Worm (Caenorhabditis elegans): ENCODE results near the gene col-125.
"Not testable (repeated sequence)": the region's sequence is repeated elsewhere in the genome, so short reads cannot be mapped to it uniquely, and the experiment has no call there.

The col-125 gene

ce11 chrIV:11248031-11248631 is 22.8 kb downstream of the col-125 start, which contains the start of gene C05C12.4:
Gene C05C12.4, minus strand, starts transcription at chrIV:11248081.
- TF ChIP-seq aha-1 (tag) (peak; percentile 13), nhr-11 (tag; optimal IDR thresholded peaks at IDR 0.05) (no peak), rbr-2 (tag; optimal IDR thresholded peaks at IDR 0.05) (no peak), pqm-1 (tag; optimal IDR thresholded peaks at IDR 0.05) (peak; percentile 57), php-3 (GFP tag; IDR thresholded peaks at IDR 0.05) (peak; percentile 46; the same call in 1 of the 2 replicates), lsy-2 (tag; optimal IDR thresholded peaks at IDR 0.05) (no peak), mdt-29 (GFP tag; IDR thresholded peaks at IDR 0.05) (no peak), nhr-77 (tag; optimal IDR thresholded peaks at IDR 0.05) (peak; percentile 20), lin-29 (GFP tag; IDR thresholded peaks at IDR 0.05) (no peak), ces-1 (GFP tag; optimal IDR thresholded peaks at IDR 0.05) (no peak), fos-1 (tag; optimal IDR thresholded peaks at IDR 0.05) (no peak), nhr-28 (tag; optimal IDR thresholded peaks at IDR 0.05) (peak; percentile 71), hif-1 (tag; optimal IDR thresholded peaks at IDR 0.05) (no peak), dve-1 (tag; optimal IDR thresholded peaks at IDR 0.05; ENCODE audit: insufficient read depth) (peak; percentile 51), hlh-30 (tag; optimal IDR thresholded peaks at IDR 0.05; ENCODE audit: insufficient read depth) (peak; percentile 30), daf-16 (GFP tag; optimal IDR thresholded peaks at IDR 0.05) (no peak), daf-16 (tag; optimal IDR thresholded peaks at IDR 0.05) (peak; percentile 72), gei-8 (GFP tag; optimal IDR thresholded peaks at IDR 0.05) (no peak)

DNA sequence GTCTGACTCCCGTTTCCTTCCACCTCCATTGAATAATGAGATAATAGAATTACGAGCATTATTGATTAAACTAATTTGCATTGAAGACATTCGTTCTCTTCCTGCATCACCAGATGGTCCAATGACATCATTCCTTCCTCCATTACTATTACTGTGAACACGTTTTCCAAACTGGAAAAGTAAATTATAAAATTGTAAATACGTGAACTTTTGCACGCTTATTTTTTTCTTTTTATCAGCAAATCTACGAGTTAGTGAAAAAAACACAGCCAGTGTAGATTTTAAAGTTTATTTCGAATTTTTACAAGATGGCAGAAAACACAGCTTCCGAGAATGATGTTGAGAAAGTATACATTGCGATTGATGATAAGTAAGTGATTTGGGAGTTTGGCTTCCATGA is 28.4 kb downstream of the col-125 start, which contains the start of gene C05C12.1:
C05C12.1 (plus strand) TSS at position 301 of the 400 bp plus-strand sequence.
- TF ChIP-seq unc-62 (GFP tag; optimal IDR thresholded peaks at IDR 0.05 in 1 of 2): peak in 1 of 2 experiments; percentile 42
- TF ChIP-seq unc-62 (tag; optimal IDR thresholded peaks at IDR 0.05): not testable (repeated sequence)

DNA sequence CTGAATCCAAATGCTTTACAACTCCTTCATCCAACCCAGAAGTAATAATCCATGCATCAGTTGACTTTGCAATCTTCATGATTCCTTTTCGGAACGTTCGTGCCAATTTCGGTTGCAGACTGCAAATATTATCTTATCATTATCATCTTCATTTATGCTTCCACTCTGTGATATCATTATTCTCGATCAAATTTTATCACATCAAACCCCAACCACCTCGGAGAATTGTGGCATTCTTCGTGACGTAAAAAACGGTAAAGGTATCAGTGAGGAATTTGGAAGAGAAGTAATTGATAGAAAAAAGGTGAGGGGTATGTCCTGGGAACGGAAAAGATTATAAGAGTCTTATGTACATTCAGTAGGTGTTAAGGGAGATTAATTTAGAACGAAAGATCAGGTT is 32.2 kb downstream of the col-125 start:
- TF ChIP-seq nhr-77 (tag; optimal IDR thresholded peaks at IDR 0.05): peak; percentile 42
- TF ChIP-seq zip-11 (GFP tag; IDR thresholded peaks at IDR 0.05): no peak
- peak; percentile 96 for TF ChIP-seq pqm-1 (tag; optimal IDR thresholded peaks at IDR 0.05)
- TF ChIP-seq zag-1 (tag; optimal IDR thresholded peaks at IDR 0.05): no peak
- TF ChIP-seq dve-1 (tag; optimal IDR thresholded peaks at IDR 0.05; ENCODE audit: insufficient read depth): peak; percentile 45
- peak; percentile 86 for TF ChIP-seq dmd-6 (GFP tag; IDR thresholded peaks at IDR 0.05)
- no peak for TF ChIP-seq T20F7.1 (GFP tag; optimal IDR thresholded peaks at IDR 0.05)
- no peak for TF ChIP-seq F26F4.8 (GFP tag; conservative IDR thresholded peaks at IDR 0.05)
- no peak for TF ChIP-seq nhr-6 (tag; optimal IDR thresholded peaks at IDR 0.05)
- TF ChIP-seq lin-1 (GFP tag; IDR thresholded peaks at IDR 0.05): 0 out of 2 replicates have a peak, but pooled peaks have one; percentile 28
- peak; percentile 52 for TF ChIP-seq hlh-11 (tag; optimal IDR thresholded peaks at IDR 0.05)
- TF ChIP-seq nhr-28 (tag; optimal IDR thresholded peaks at IDR 0.05): peak; percentile 65
- TF ChIP-seq php-3 (GFP tag; IDR thresholded peaks at IDR 0.05): 0 out of 2 replicates have a peak, but pooled peaks have one; percentile 19
- TF ChIP-seq daf-16 (GFP tag; optimal IDR thresholded peaks at IDR 0.05): no peak
- TF ChIP-seq daf-16 (tag; optimal IDR thresholded peaks at IDR 0.05): peak; percentile 48
- 0 out of 2 replicates have a peak, but pooled peaks have one; percentile 23 for TF ChIP-seq tra-1 (GFP tag; IDR thresholded peaks at IDR 0.05)

DNA sequence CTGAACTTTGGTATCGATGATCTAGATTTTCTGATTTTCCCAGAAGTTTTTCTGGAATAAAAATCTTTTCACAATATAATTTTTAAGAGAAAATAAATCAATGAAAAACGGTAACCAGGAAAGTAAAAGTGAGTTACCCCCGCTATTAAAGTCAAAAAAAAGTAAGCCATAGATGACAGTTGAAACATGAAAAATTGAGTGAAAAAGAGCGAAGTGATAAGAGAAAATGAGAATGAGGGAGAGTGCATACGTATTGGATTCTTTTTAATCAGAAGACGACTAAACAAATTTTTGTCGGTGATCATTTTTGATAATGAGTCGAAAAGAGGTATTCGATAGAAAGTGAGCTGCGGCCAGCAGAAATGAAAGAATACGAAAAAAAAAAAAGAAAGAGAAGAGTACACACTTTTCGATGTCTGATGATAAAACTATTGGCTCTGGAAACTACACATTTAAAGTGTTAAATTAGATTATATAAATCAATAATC is 34.2 kb downstream of the col-125 start, which contains the start of gene gtl-1:
gtl-1 (minus strand) TSS at position 51 of the 488 bp plus-strand sequence.
- TF ChIP-seq cey-2 (tag; optimal IDR thresholded peaks at IDR 0.05; ENCODE audit: borderline replicate concordance, insufficient read depth): no peak
- TF ChIP-seq ceh-82 (tag; optimal IDR thresholded peaks at IDR 0.05): no peak
- TF ChIP-seq mdl-1 (tag; optimal IDR thresholded peaks at IDR 0.05): no peak
- peak; percentile 73 for TF ChIP-seq nhr-28 (tag; optimal IDR thresholded peaks at IDR 0.05)
- no peak for TF ChIP-seq daf-16 (GFP tag; optimal IDR thresholded peaks at IDR 0.05)
- peak; percentile 37 for TF ChIP-seq daf-16 (tag; optimal IDR thresholded peaks at IDR 0.05)
- no peak for TF ChIP-seq duxl-1 (tag; optimal IDR thresholded peaks at IDR 0.05; ENCODE audit: poor library complexity)
- TF ChIP-seq Y5F2A.4 (GFP tag; optimal IDR thresholded peaks at IDR 0.05): no peak
- no peak for TF ChIP-seq nhr-11 (tag; optimal IDR thresholded peaks at IDR 0.05)
- no peak for TF ChIP-seq F26F4.8 (GFP tag; conservative IDR thresholded peaks at IDR 0.05)
- TF ChIP-seq Y105C5A.15 (GFP tag; IDR thresholded peaks at IDR 0.05): no peak
- no peak for TF ChIP-seq F10B5.3 (tag; optimal IDR thresholded peaks at IDR 0.05)
- peak in 1 of 2 experiments; percentile 38 for TF ChIP-seq unc-62 (GFP tag; optimal IDR thresholded peaks at IDR 0.05 in 1 of 2)
- TF ChIP-seq unc-62 (tag; optimal IDR thresholded peaks at IDR 0.05): no peak
- no peak for TF ChIP-seq ceh-32 (tag; optimal IDR thresholded peaks at IDR 0.05; ENCODE audit: poor library complexity)
- TF ChIP-seq lin-15B (tag; optimal IDR thresholded peaks at IDR 0.05): no peak
- TF ChIP-seq pqm-1 (tag; optimal IDR thresholded peaks at IDR 0.05): peak; percentile 96
- no peak for TF ChIP-seq ceh-44 (GFP tag; IDR thresholded peaks at IDR 0.05)
- TF ChIP-seq nhr-237 (tag; optimal IDR thresholded peaks at IDR 0.05): no peak
- TF ChIP-seq tag-97 (GFP tag; IDR thresholded peaks at IDR 0.05): no peak
- peak; percentile 73 for TF ChIP-seq dmd-6 (GFP tag; IDR thresholded peaks at IDR 0.05)
- TF ChIP-seq nhr-25 (tag; optimal IDR thresholded peaks at IDR 0.05; ENCODE audit: borderline replicate concordance, insufficient read depth): no peak

Measured in whole organism, L4 larva.